Fruit fly (Drosophila melanogaster) Kc167 (cell line): ENCODE data around the gene CG13361.

Experiments used
- Myc ChIP-seq: fragments of >200 bp; optimal IDR thresholded peaks from 2 replicates; lab custom pipeline; 2017; ENCODE audit warnings: missing external identifiers
- Sin3A ChIP-seq: fragments of >200 bp; optimal IDR thresholded peaks from 2 replicates; lab custom pipeline; 2018; ENCODE audit warnings: missing external identifiers
- h ChIP-seq: fragments of >200 bp; optimal IDR thresholded peaks from 3 replicates; lab custom pipeline; 2018; ENCODE audit warnings: missing external identifiers
- insv ChIP-seq: fragments of >200 bp; optimal IDR thresholded peaks from 3 replicates; lab custom pipeline; 2018; ENCODE audit warnings: missing external identifiers
- psq ChIP-seq: fragments of >200 bp; optimal IDR thresholded peaks from 2 replicates; lab custom pipeline; 2017; ENCODE audit warnings: missing external identifiers
- ttk ChIP-seq: sonication (Bioruptor generic); optimal IDR thresholded peaks from 2 replicates; lab custom pipeline; 2017; ENCODE audit warnings: missing external identifiers

CG13361 gene

dm6 chrX:753553-753952, at the start of gene CG13361:
TSS of gene CG13361 (minus strand) at chrX:753653.
- no peak for TF ChIP-seq ttk
- TF ChIP-seq Sin3A (lab: Kevin White, UChicago), result no peak
- TF ChIP-seq h (lab: Kevin White, UChicago), result no peak
- TF ChIP-seq insv (lab: Kevin White, UChicago), result no peak
- no peak for TF ChIP-seq psq (lab: Kevin White, UChicago)
- TF ChIP-seq Myc, result no peak

- TF ChIP-seq ttk (no peak), psq (lab: Kevin White, UChicago) (no peak), insv (lab: Kevin White, UChicago) (no peak), Myc (no peak), h (lab: Kevin White, UChicago) (no peak), Sin3A (lab: Kevin White, UChicago) (no peak)
These were observed 47.9 kb upstream of the CG13361 start, which contains the start of gene Rbf for dm6 chrX:801157-801872. TSS of gene Rbf (minus strand) at chrX:801479.

- TF ChIP-seq psq (lab: Kevin White, UChicago) (no peak), h (lab: Kevin White, UChicago) (no peak), ttk (no peak), Myc (no peak), Sin3A (lab: Kevin White, UChicago) (no peak), insv (lab: Kevin White, UChicago) (no peak)
These were observed 43.0 kb upstream of the CG13361 start for dm6 chrX:796397-796989.

dm6 chrX:792923-793322, 39.5 kb upstream of the CG13361 start, which contains the start of gene CG16989:
TSS of gene CG16989 (plus strand) at chrX:793147.
- TF ChIP-seq ttk, result no peak
- TF ChIP-seq Myc, result no peak
- TF ChIP-seq Sin3A (lab: Kevin White, UChicago), result no peak
- TF ChIP-seq psq (lab: Kevin White, UChicago), result no peak
- TF ChIP-seq h (lab: Kevin White, UChicago), result no peak
- TF ChIP-seq insv (lab: Kevin White, UChicago), result no peak

dm6 chrX:790039-790597, 36.7 kb upstream of the CG13361 start, which contains the start of gene CG13360:
TSS of gene CG13360 (minus strand) at chrX:790089.
- TF ChIP-seq h (lab: Kevin White, UChicago) (no peak), ttk (no peak), psq (lab: Kevin White, UChicago) (no peak), Myc (no peak), Sin3A (lab: Kevin White, UChicago) (no peak), insv (lab: Kevin White, UChicago) (no peak)

dm6 chrX:784456-784855, 31.0 kb upstream of the CG13361 start, which contains the start of gene tw:
TSS of gene tw (plus strand) at chrX:784746.
- no peak for TF ChIP-seq Sin3A (lab: Kevin White, UChicago)
- TF ChIP-seq insv (lab: Kevin White, UChicago), result no peak
- no peak for TF ChIP-seq ttk
- no peak for TF ChIP-seq h (lab: Kevin White, UChicago)
- no peak for TF ChIP-seq psq (lab: Kevin White, UChicago)
- no peak for TF ChIP-seq Myc

dm6 chrX:779344-779743, 25.9 kb upstream of the CG13361 start:
- TF ChIP-seq Sin3A (lab: Kevin White, UChicago) (no peak), Myc (no peak), ttk (no peak), h (lab: Kevin White, UChicago) (no peak), psq (lab: Kevin White, UChicago) (no peak), insv (lab: Kevin White, UChicago) (no peak)

- TF ChIP-seq Sin3A (lab: Kevin White, UChicago) (no peak), ttk (no peak), h (lab: Kevin White, UChicago) (no peak), insv (lab: Kevin White, UChicago) (no peak), Myc (no peak), psq (lab: Kevin White, UChicago) (no peak)
These were observed 21.7 kb upstream of the CG13361 start for dm6 chrX:775184-775583.

- TF ChIP-seq insv (lab: Kevin White, UChicago) (no peak), Myc (no peak), Sin3A (lab: Kevin White, UChicago) (no peak)
These were observed 20.8 kb upstream of the CG13361 start for dm6 chrX:774160-774700.

- TF ChIP-seq Sin3A (lab: Kevin White, UChicago) (no peak), insv (lab: Kevin White, UChicago) (no peak), h (lab: Kevin White, UChicago) (no peak), Myc (no peak), psq (lab: Kevin White, UChicago) (no peak), ttk (no peak)
These were observed 19.0 kb upstream of the CG13361 start for dm6 chrX:772305-772986.

dm6 chrX:771431-772064, 18.1 kb upstream of the CG13361 start:
- no peak for TF ChIP-seq insv (lab: Kevin White, UChicago)
- TF ChIP-seq Myc, result no peak
- TF ChIP-seq Sin3A (lab: Kevin White, UChicago), result no peak
- no peak for TF ChIP-seq ttk
- TF ChIP-seq psq (lab: Kevin White, UChicago), result no peak
- TF ChIP-seq h (lab: Kevin White, UChicago), result no peak
